Worm (Caenorhabditis elegans) whole organism, L2 larva: ENCODE results near the gene far-5.

ENCODE experiments used
- ceh-82 ChIP-seq: fragments of 150-350 bp; optimal IDR thresholded peaks from 2 replicates; lab custom pipeline; 2014; ENCODE audit warnings: missing biosample characterization, missing genetic modification characterization
- mab-5 ChIP-seq: fragments of 150-350 bp; optimal IDR thresholded peaks from 2 replicates; lab custom pipeline; 2014; ENCODE audit warnings: missing biosample characterization, missing genetic modification characterization
- mdl-1 ChIP-seq, 2 experiments: fragments of 150-350 bp in 1 of 2; sonication (generic microtip) in 1 of 2; optimal IDR thresholded peaks; 2 replicates each; lab custom pipeline; 2017; ENCODE audit warnings: missing biosample characterization in 2 of 2, missing genetic modification characterization in 2 of 2
- nhr-11 ChIP-seq: fragments of 150-350 bp; optimal IDR thresholded peaks from 2 replicates; lab custom pipeline; 2014; ENCODE audit warnings: missing biosample characterization, missing genetic modification characterization
- nhr-237 ChIP-seq: fragments of 150-350 bp; optimal IDR thresholded peaks from 2 replicates; lab custom pipeline; 2014; ENCODE audit warnings: missing biosample characterization, missing genetic modification characterization

DNA sequence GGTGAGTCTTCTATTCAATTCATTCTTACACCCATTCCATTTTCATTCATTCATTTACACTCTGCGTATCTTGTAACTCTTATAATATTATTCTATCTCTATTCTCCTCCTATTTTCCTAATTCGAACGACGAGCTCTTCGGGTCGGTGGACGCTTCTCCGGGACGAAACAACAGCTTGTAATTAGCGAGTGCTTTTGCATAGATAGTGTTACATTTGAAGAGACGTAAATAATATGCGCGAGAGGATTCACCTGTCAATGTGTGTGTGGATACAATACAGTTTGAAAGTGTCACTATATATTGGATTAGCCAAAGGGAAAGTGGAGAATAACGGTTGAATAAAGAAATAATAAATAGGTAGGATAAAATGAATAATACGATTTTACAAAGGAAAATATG is 25.3 kb downstream of the far-5 start:
- TF ChIP-seq mdl-1 (tag; optimal IDR thresholded peaks at IDR 0.05; lab: Kevin White, UChicago) (no peak), ceh-82 (no peak), nhr-11 (tag; lab: Kevin White, UChicago) (no peak), nhr-237 (tag; lab: Kevin White, UChicago) (no peak), mab-5 (tag; lab: Kevin White, UChicago) (no peak)
